Fruit fly (Drosophila melanogaster): Measurements from ENCODE around the gene HP1D3csd.

Gene HP1D3csd

DNA sequence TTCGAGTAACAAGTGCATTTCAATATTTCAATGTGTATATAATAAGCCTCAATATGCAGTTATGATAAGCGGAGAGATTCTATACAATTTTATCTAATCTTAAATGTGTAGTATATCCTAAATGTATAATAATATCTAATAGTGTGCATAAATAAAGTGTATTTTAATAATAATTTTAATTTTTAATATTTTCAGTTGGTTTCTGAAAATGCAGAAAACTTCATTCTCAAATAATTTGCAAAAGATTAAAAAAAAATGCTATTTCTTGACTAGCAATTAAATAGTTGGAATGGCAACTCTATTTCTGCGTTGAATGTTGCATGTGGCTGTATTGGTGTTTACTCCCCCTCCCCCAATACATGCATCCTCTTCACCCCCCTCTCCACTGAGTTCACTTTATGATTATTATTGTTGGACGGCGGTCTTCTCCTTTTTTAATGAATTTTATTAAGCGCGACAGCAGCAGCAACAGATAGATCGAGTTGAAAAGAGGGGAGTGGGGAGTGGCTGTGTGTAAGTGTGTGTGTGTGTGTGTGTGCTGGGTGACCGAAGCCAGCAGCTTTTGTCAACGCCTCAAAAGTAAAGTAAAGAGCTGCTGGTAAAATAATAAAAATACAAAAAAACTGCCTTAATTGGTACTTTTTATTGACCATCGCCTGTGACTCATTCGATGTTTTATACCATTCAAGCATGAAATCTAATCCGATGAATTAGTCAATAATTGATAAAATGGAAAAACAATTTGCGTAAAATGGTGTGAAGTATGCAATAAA, 29.2 kb upstream of the HP1D3csd start:
- TF ChIP-seq Sp1 (GFP tag; optimal IDR thresholded peaks at IDR 0.05) (peak; percentile 57), Mio (GFP tag; optimal IDR thresholded peaks at IDR 0.05) (no peak), psq (GFP tag; optimal IDR thresholded peaks at IDR 0.05) (peak; percentile 23), HLH106 (tag; optimal IDR thresholded peaks at IDR 0.05) (peak; percentile 25), Myc (optimal IDR thresholded peaks at IDR 0.05) (peak; percentile 41)

DNA sequence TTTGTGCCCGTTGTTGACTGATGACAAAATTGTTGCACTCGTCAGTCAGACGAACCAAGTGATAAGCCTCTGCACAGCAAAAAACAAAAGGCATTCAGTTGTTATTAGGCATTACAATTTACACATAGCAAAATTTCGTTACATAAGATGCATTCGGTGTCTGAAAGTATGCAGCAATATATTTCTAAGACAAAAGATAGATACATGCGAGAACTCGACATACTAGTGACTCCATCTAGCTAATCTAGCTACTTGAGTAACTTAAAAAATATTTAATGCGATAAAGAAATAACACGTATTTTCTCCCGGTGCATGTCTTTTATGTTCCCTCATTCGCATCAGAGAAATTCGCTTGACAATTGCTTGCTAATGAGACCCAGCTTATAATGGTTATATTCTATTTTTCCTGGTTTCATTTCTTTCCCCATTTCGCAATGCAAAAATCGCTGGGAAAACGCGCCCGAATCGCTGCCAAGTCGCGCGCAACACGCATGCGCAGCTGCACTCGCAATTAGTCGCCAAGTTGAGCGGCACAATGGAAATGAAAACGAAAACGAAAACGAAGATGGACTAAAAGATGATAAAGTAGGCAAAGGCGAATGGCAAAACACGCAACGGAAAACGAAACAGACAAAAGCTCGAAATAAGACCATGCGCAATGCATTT, 27.6 kb upstream of the HP1D3csd start:
- no peak for TF ChIP-seq CG9705 (GFP tag; optimal IDR thresholded peaks at IDR 0.05)
- no peak for TF ChIP-seq Abd-B (GFP tag; optimal IDR thresholded peaks at IDR 0.05)
- TF ChIP-seq Dfd (GFP tag; optimal IDR thresholded peaks at IDR 0.05) = no peak
- TF ChIP-seq rgr (GFP tag; optimal IDR thresholded peaks at IDR 0.05) = peak; percentile 63
- TF ChIP-seq lola (GFP tag; optimal IDR thresholded peaks at IDR 0.05) = no peak
- no peak for TF ChIP-seq tai (GFP tag; optimal IDR thresholded peaks at IDR 0.05)
- no peak for TF ChIP-seq sv (GFP tag; optimal IDR thresholded peaks at IDR 0.05)
- peak; percentile 40 for TF ChIP-seq HLH106 (tag; optimal IDR thresholded peaks at IDR 0.05)
- no peak for TF ChIP-seq N (GFP tag; optimal IDR thresholded peaks at IDR 0.05)
- peak; percentile 57 for TF ChIP-seq ey (GFP tag; optimal IDR thresholded peaks at IDR 0.05)
- TF ChIP-seq dmrt93B (GFP tag; optimal IDR thresholded peaks at IDR 0.05) = no peak
- TF ChIP-seq Hnf4 (GFP tag; optimal IDR thresholded peaks at IDR 0.05) = peak; percentile 29
- peak; percentile 51 for TF ChIP-seq psq (GFP tag; optimal IDR thresholded peaks at IDR 0.05)
- no peak for TF ChIP-seq Hr83 (GFP tag; optimal IDR thresholded peaks at IDR 0.05; ENCODE audit: poor library complexity, severe bottlenecking)
- TF ChIP-seq dsf (GFP tag; optimal IDR thresholded peaks at IDR 0.05; ENCODE audit: borderline replicate concordance) = no peak
- no peak for TF ChIP-seq Mio (GFP tag; optimal IDR thresholded peaks at IDR 0.05)
- peak; percentile 55 for TF ChIP-seq fru (GFP tag; optimal IDR thresholded peaks at IDR 0.05)
- TF ChIP-seq usp (GFP tag; optimal IDR thresholded peaks at IDR 0.05) = no peak
- TF ChIP-seq Sp1 (GFP tag; optimal IDR thresholded peaks at IDR 0.05) = peak; percentile 54
- TF ChIP-seq dl (GFP tag; optimal IDR thresholded peaks at IDR 0.05; ENCODE audit: insufficient read depth in 1 of 2, partially characterized antibody in 2 of 2) = no peak
- TF ChIP-seq OdsH (GFP tag; optimal IDR thresholded peaks at IDR 0.05) = peak; percentile 17
- TF ChIP-seq br (GFP tag; optimal IDR thresholded peaks at IDR 0.05) = peak; percentile 58
- TF ChIP-seq Vsx2 (GFP tag; optimal IDR thresholded peaks at IDR 0.05; ENCODE audit: partially characterized antibody) = no peak
- TF ChIP-seq CG32264 (GFP tag; optimal IDR thresholded peaks at IDR 0.05) = peak; percentile 35
- peak; percentile 37 for TF ChIP-seq woc (GFP tag; optimal IDR thresholded peaks at IDR 0.05)
- peak in 1 of 2 experiments; percentile 29 for TF ChIP-seq foxo (GFP tag; optimal IDR thresholded peaks at IDR 0.05)
- TF ChIP-seq h (GFP tag; optimal IDR thresholded peaks at IDR 0.05) = peak; percentile 30
- TF ChIP-seq Jra (GFP tag; optimal IDR thresholded peaks at IDR 0.05) = no peak

DNA sequence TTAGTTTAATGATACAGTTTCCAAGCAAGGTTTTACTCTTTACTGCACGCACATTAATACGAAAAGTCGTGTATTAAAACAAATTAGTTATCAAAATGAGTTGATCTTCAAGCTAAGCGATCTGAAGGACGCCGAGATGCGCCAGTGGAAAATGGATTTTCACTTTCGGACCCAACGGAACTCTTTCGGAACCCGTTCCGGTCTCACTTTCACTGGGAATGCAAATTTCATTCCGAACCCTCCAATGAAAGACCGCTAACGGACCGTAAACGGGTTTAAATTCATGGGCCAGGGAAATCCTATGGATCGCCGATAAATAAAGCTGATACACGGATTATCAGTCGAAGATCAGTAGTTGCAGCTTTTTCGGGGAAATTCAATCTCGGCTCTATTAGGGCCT, 26.6 kb upstream of the HP1D3csd start:
- no peak for TF ChIP-seq CG32264 (GFP tag; optimal IDR thresholded peaks at IDR 0.05)
- TF ChIP-seq Dfd (GFP tag; optimal IDR thresholded peaks at IDR 0.05) = no peak
- no peak for TF ChIP-seq sv (GFP tag; optimal IDR thresholded peaks at IDR 0.05)
- TF ChIP-seq ey (GFP tag; optimal IDR thresholded peaks at IDR 0.05) = no peak
- TF ChIP-seq Myc (optimal IDR thresholded peaks at IDR 0.05) = no peak
- no peak for TF ChIP-seq h (GFP tag; optimal IDR thresholded peaks at IDR 0.05)
- no peak for TF ChIP-seq Hnf4 (GFP tag; optimal IDR thresholded peaks at IDR 0.05)
- no peak for TF ChIP-seq brk (GFP tag; optimal IDR thresholded peaks at IDR 0.05)

DNA sequence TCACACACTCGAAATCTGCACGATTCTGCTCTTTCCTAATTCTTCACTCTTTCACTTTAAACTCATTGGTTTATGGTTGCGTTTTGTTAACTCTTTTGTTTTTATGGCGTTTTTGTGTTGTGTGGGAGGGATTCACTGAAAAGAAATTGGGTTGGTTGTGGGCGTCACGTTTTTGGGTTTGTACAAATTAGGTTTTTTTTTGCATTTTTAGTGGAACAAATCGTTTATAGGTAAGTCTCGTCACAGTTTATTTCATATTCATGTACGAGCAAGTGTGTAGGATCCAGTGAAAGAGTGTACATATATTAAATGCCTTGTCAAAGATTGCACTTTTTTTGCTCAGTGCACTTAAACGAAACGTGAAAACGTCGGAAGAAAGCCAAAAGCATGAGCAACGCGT, 25.3 kb upstream of the HP1D3csd start:
- TF ChIP-seq foxo (GFP tag; optimal IDR thresholded peaks at IDR 0.05) = peak in 1 of 2 experiments; percentile 83
- TF ChIP-seq Dfd (GFP tag; optimal IDR thresholded peaks at IDR 0.05) = no peak
- peak; percentile 67 for TF ChIP-seq rgr (GFP tag; optimal IDR thresholded peaks at IDR 0.05)
- TF ChIP-seq ey (GFP tag; optimal IDR thresholded peaks at IDR 0.05) = peak; percentile 73
- TF ChIP-seq Dif (GFP tag; optimal IDR thresholded peaks at IDR 0.05; ENCODE audit: partially characterized antibody) = no peak
- no peak for TF ChIP-seq Abd-B (GFP tag; optimal IDR thresholded peaks at IDR 0.05)
- peak; percentile 26 for TF ChIP-seq br (GFP tag; optimal IDR thresholded peaks at IDR 0.05)
- peak; percentile 71 for TF ChIP-seq OdsH (GFP tag; optimal IDR thresholded peaks at IDR 0.05)
- peak; percentile 8 for TF ChIP-seq CG32264 (GFP tag; optimal IDR thresholded peaks at IDR 0.05)
- peak; percentile 73 for TF ChIP-seq h (GFP tag; optimal IDR thresholded peaks at IDR 0.05)
- no peak for TF ChIP-seq dsf (GFP tag; optimal IDR thresholded peaks at IDR 0.05; ENCODE audit: borderline replicate concordance)
- peak; percentile 29 for TF ChIP-seq woc (GFP tag; optimal IDR thresholded peaks at IDR 0.05)
- TF ChIP-seq psq (GFP tag; optimal IDR thresholded peaks at IDR 0.05) = peak; percentile 76
- TF ChIP-seq Sp1 (GFP tag; optimal IDR thresholded peaks at IDR 0.05) = peak; percentile 55
- peak; percentile 77 for TF ChIP-seq fru (GFP tag; optimal IDR thresholded peaks at IDR 0.05)
- TF ChIP-seq Hnf4 (GFP tag; optimal IDR thresholded peaks at IDR 0.05) = peak; percentile 36

Measured in whole organism, wandering third instar larva.